Worm (Caenorhabditis elegans) whole organism, L2 larva: ENCODE data around the gene F43B10.1.

Experiments used
- blmp-1 ChIP-seq: sonication (generic microtip); optimal IDR thresholded peaks from 2 replicates; lab custom pipeline; 2017; ENCODE audit warnings: missing genetic modification characterization, mild to moderate bottlenecking, missing compliant biosample characterization, antibody characterized with exemption, moderate library complexity; ENCODE audit not compliant: insufficient read depth
- egl-27 ChIP-seq: sonication (generic microtip); optimal IDR thresholded peaks from 3 replicates; lab custom pipeline; 2017; ENCODE audit warnings: missing biosample characterization, missing genetic modification reagents, missing genetic modification characterization
- elt-1 ChIP-seq: fragments of 150-350 bp; optimal IDR thresholded peaks from 2 replicates; lab custom pipeline; 2014; ENCODE audit warnings: missing biosample characterization, missing genetic modification characterization
- lin-39 ChIP-seq: fragments of 150-350 bp; optimal IDR thresholded peaks from 2 replicates; lab custom pipeline; 2014; ENCODE audit warnings: missing biosample characterization, missing genetic modification reagents, missing genetic modification characterization
- unc-55 ChIP-seq: fragments of 150-350 bp; sonication (generic microtip); optimal IDR thresholded peaks from 3 replicates; lab custom pipeline; 2014; ENCODE audit warnings: missing biosample characterization, missing genetic modification reagents, missing genetic modification characterization

DNA sequence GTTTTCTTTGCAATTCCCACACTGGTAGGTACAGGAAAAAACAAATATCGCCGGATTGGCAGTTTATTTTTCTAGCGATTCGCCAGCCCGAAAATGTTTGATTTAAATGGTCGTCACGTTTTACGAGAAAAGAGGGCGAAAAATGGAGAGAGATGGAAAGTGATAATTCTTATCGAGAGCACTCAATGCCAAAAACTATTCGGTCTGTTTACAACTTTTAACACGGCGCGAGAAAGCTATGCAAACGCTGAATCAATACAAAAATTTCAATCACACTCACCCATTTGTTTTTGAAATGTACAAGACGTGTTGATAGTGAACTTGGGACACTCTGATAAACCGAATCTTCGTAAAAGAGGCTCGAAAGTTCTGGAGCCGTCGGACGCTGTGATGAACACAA is 10.0 kb upstream of the F43B10.1 start:
- TF ChIP-seq lin-39 = no peak
- TF ChIP-seq elt-1 (tag; lab: Kevin White, UChicago) = no peak
- TF ChIP-seq blmp-1 (tag; lab: Kevin White, UChicago) = no peak
- TF ChIP-seq unc-55 (GFP tag; lab: Kevin White, UChicago) = no peak
- no peak for TF ChIP-seq egl-27 (tag; lab: Kevin White, UChicago)
